Fruit fly (Drosophila melanogaster) whole organism, embryonic: ENCODE data around the gene Ass.

Experiments used
- Aef1 ChIP-seq: fragments of 200-800 bp; sonication (Bioruptor generic); IDR thresholded peaks from 3 replicates; pipeline ENCODE4 v1.3.6; 2022; ENCODE audit warnings: missing biosample characterization, missing genetic modification characterization
- Atf3 ChIP-seq: fragments of 200-800 bp; sonication (Bioruptor generic); optimal IDR thresholded peaks from 3 replicates; lab custom pipeline; 2016; ENCODE audit warnings: missing biosample characterization, missing genetic modification characterization
- CG10366 ChIP-seq: fragments of 200-800 bp; sonication (Bioruptor generic); IDR thresholded peaks from 2 replicates; pipeline ENCODE4 v1.3.6; 2022; ENCODE audit warnings: missing biosample characterization, missing genetic modification characterization
- CG10959 ChIP-seq: fragments of 200-800 bp; sonication (Bioruptor generic); IDR thresholded peaks from 2 replicates; pipeline ENCODE4 v1.3.6; 2022; ENCODE audit warnings: missing biosample characterization, missing genetic modification characterization
- CG10979 ChIP-seq: fragments of 200-800 bp; sonication (Bioruptor generic); optimal IDR thresholded peaks from 2 replicates; lab custom pipeline; 2018; ENCODE audit warnings: missing biosample characterization, mild to moderate bottlenecking, missing genetic modification characterization, moderate library complexity
- CG11093 ChIP-seq: fragments of 200-800 bp; sonication (Bioruptor generic); IDR thresholded peaks from 3 replicates; pipeline ENCODE4 v1.3.6; 2022; ENCODE audit warnings: missing biosample characterization, missing genetic modification characterization
- CG12104 ChIP-seq: fragments of 200-800 bp; sonication (Bioruptor generic); optimal IDR thresholded peaks from 3 replicates; lab custom pipeline; 2016; ENCODE audit warnings: missing biosample characterization, missing genetic modification characterization
- CG13424 ChIP-seq: fragments of 200-800 bp; sonication (Bioruptor generic); optimal IDR thresholded peaks from 2 replicates; lab custom pipeline; 2019; ENCODE audit warnings: missing biosample characterization, mild to moderate bottlenecking, missing genetic modification characterization, moderate library complexity
- CG13624 ChIP-seq: fragments of 200-800 bp; sonication (Bioruptor generic); optimal IDR thresholded peaks from 2 replicates; lab custom pipeline; 2016; ENCODE audit warnings: missing biosample characterization, missing genetic modification characterization
- CG13775 ChIP-seq: fragments of 200-800 bp; sonication (Bioruptor generic); optimal IDR thresholded peaks from 3 replicates; lab custom pipeline; 2017; ENCODE audit warnings: missing biosample characterization, mild to moderate bottlenecking, missing genetic modification characterization
- CG16813 ChIP-seq: fragments of 200-800 bp; sonication (Bioruptor generic); IDR thresholded peaks from 3 replicates; pipeline ENCODE4 v1.3.6; 2022; ENCODE audit warnings: missing biosample characterization, missing genetic modification characterization; ENCODE audit not compliant: partially characterized antibody
- CG17328 ChIP-seq: fragments of 200-800 bp; sonication (Bioruptor generic); IDR thresholded peaks from 2 replicates; pipeline ENCODE4 v1.3.6; 2022; ENCODE audit warnings: missing biosample characterization, missing genetic modification characterization
- CG17361 ChIP-seq: fragments of 200-800 bp; sonication (Bioruptor generic); IDR thresholded peaks from 3 replicates; pipeline ENCODE4 v1.3.6; 2022; ENCODE audit warnings: missing biosample characterization, missing genetic modification characterization
- CG17912 ChIP-seq: fragments of 200-800 bp; sonication (Bioruptor generic); optimal IDR thresholded peaks from 2 replicates; lab custom pipeline; 2018; ENCODE audit warnings: missing biosample characterization, mild to moderate bottlenecking, missing genetic modification characterization
- CG18476 ChIP-seq: fragments of 200-800 bp; sonication (Bioruptor generic); optimal IDR thresholded peaks from 2 replicates; lab custom pipeline; 2016; ENCODE audit warnings: missing biosample characterization, mild to moderate bottlenecking, missing genetic modification characterization
- CG32767 ChIP-seq: fragments of 200-800 bp; sonication (Bioruptor generic); IDR thresholded peaks from 2 replicates; pipeline ENCODE4 v1.3.6; 2022; ENCODE audit warnings: missing biosample characterization, missing genetic modification characterization
- CG34224 ChIP-seq: fragments of 200-800 bp; sonication (Bioruptor generic); IDR thresholded peaks from 3 replicates; pipeline ENCODE4 v1.3.6; 2022; ENCODE audit warnings: missing biosample characterization, missing genetic modification characterization; ENCODE audit not compliant: partially characterized antibody
- CG3726 ChIP-seq: fragments of 200-800 bp; sonication (Bioruptor generic); IDR thresholded peaks from 3 replicates; pipeline ENCODE4, ENCODE4 v1.3.6; 2022; ENCODE audit warnings: missing biosample characterization, missing genetic modification characterization
- CG42726 ChIP-seq: fragments of 200-800 bp; sonication (Bioruptor generic); IDR thresholded peaks from 2 replicates; pipeline ENCODE4 v1.3.6; 2022; ENCODE audit warnings: missing biosample characterization, missing genetic modification characterization; ENCODE audit not compliant: partially characterized antibody
- CG4360 ChIP-seq: fragments of 200-800 bp; sonication (Bioruptor generic); IDR thresholded peaks from 2 replicates; pipeline ENCODE4 v1.3.6; 2022; ENCODE audit warnings: missing biosample characterization, missing genetic modification characterization
- CG6654 ChIP-seq: fragments of 200-800 bp; sonication (Bioruptor generic); optimal IDR thresholded peaks from 2 replicates; lab custom pipeline; 2017; ENCODE audit warnings: missing biosample characterization, mild to moderate bottlenecking, missing genetic modification characterization
- CG6791 ChIP-seq: fragments of 200-800 bp; sonication (Bioruptor generic); IDR thresholded peaks from 3 replicates; pipeline ENCODE4 v1.3.6; 2022; ENCODE audit warnings: missing biosample characterization, missing genetic modification characterization; ENCODE audit not compliant: partially characterized antibody
- CG9437 ChIP-seq: fragments of 200-800 bp; sonication (Bioruptor generic); optimal IDR thresholded peaks from 2 replicates; lab custom pipeline; 2018; ENCODE audit warnings: missing biosample characterization, mild to moderate bottlenecking, missing genetic modification characterization
- CoRest ChIP-seq: fragments of 200-800 bp; sonication (Bioruptor generic); optimal IDR thresholded peaks from 3 replicates; lab custom pipeline; 2018; ENCODE audit warnings: missing biosample characterization, mild to moderate bottlenecking, missing genetic modification characterization, moderate library complexity
- D19B ChIP-seq: fragments of 200-800 bp; sonication (Bioruptor generic); optimal IDR thresholded peaks from 2 replicates; lab custom pipeline; 2017; ENCODE audit warnings: missing biosample characterization, mild to moderate bottlenecking, missing genetic modification characterization
- HmgZ ChIP-seq: fragments of 200-800 bp; sonication (Bioruptor generic); optimal IDR thresholded peaks from 2 replicates; lab custom pipeline; 2018; ENCODE audit warnings: missing biosample characterization, mild to moderate bottlenecking, missing genetic modification characterization
- Lhr ChIP-seq: fragments of 200-800 bp; sonication (Bioruptor generic); optimal IDR thresholded peaks from 3 replicates; lab custom pipeline; 2017; ENCODE audit warnings: mild to moderate bottlenecking, missing biosample characterization, missing genetic modification reagents, missing genetic modification characterization
- Med ChIP-seq: fragments of 200-800 bp; sonication (Bioruptor generic); peaks from one replicate; lab custom pipeline; 2016; ENCODE audit warnings: missing biosample characterization, missing genetic modification characterization, mild to moderate bottlenecking, inconsistent platforms, moderate library complexity
- Ssrp ChIP-seq: fragments of 200-800 bp; sonication (Bioruptor generic); optimal IDR thresholded peaks from 2 replicates; lab custom pipeline; 2018; ENCODE audit warnings: missing biosample characterization, mild to moderate bottlenecking, missing genetic modification characterization, moderate library complexity
- ac ChIP-seq: fragments of 200-800 bp; sonication (Bioruptor generic); optimal IDR thresholded peaks from 3 replicates; lab custom pipeline; 2017; ENCODE audit warnings: missing biosample characterization, mild to moderate bottlenecking, missing genetic modification characterization
- bsh ChIP-seq, 2 experiments: fragments of 200-800 bp; sonication (Bioruptor generic); optimal IDR thresholded peaks; 2 replicates each; lab custom pipeline; 2017 to 2018; ENCODE audit warnings: mild to moderate bottlenecking in 2 of 2, missing biosample characterization in 2 of 2, missing genetic modification characterization in 2 of 2, moderate library complexity in 1 of 2
- btn ChIP-seq: fragments of 200-800 bp; sonication (Bioruptor generic); optimal IDR thresholded peaks from 2 replicates; lab custom pipeline; 2016; ENCODE audit warnings: missing biosample characterization, missing genetic modification characterization
- dpn ChIP-seq, 2 experiments: fragments of 200-800 bp; sonication (Bioruptor generic); optimal IDR thresholded peaks; 3 replicates each; lab custom pipeline; 2016; ENCODE audit warnings: missing biosample characterization in 2 of 2, missing genetic modification characterization in 2 of 2
- fd102C ChIP-seq: fragments of 200-800 bp; sonication (Bioruptor generic); optimal IDR thresholded peaks from 2 replicates; lab custom pipeline; 2018; ENCODE audit warnings: missing biosample characterization, mild to moderate bottlenecking, missing genetic modification characterization, moderate library complexity
- gem ChIP-seq: fragments of 200-800 bp; sonication (Bioruptor generic); optimal IDR thresholded peaks from 2 replicates; lab custom pipeline; 2019; ENCODE audit warnings: missing biosample characterization, mild to moderate bottlenecking, missing genetic modification characterization, moderate library complexity
- grau ChIP-seq: fragments of 200-800 bp; optimal IDR thresholded peaks from 3 replicates; lab custom pipeline; 2019; ENCODE audit warnings: missing biosample characterization, mild to moderate bottlenecking, missing genetic modification characterization, moderate library complexity
- otp ChIP-seq: fragments of 200-800 bp; sonication (Bioruptor generic); IDR thresholded peaks from 3 replicates; pipeline ENCODE4, ENCODE4 v1.3.6; 2022; ENCODE audit warnings: missing biosample characterization, missing genetic modification characterization
- phol ChIP-seq: fragments of 200-800 bp; sonication (Bioruptor generic); optimal IDR thresholded peaks from 3 replicates; lab custom pipeline; 2018; ENCODE audit warnings: missing biosample characterization, mild to moderate bottlenecking, missing genetic modification characterization, moderate library complexity
- pnt ChIP-seq: fragments of 200-800 bp; sonication (Bioruptor generic); optimal IDR thresholded peaks from 3 replicates; lab custom pipeline; 2016; ENCODE audit warnings: missing biosample characterization, missing genetic modification characterization
- prd ChIP-seq, 3 experiments: fragments of >200 bp in 2 of 3; fragments of 200-800 bp in 1 of 3; sonication (Bioruptor generic) in 1 of 3; optimal IDR thresholded peaks in 2 of 3; IDR thresholded peaks in 1 of 3; 2 replicates in 2 of 3; 3 replicates in 1 of 3; pipeline versions ENCODE4 v1.3.6 to Lab custom; 2017 to 2022; ENCODE audit warnings: missing biosample characterization in 1 of 3, missing genetic modification characterization in 1 of 3
- pum ChIP-seq: fragments of 200-800 bp; sonication (Bioruptor generic); optimal IDR thresholded peaks from 2 replicates; lab custom pipeline; 2016; ENCODE audit warnings: missing biosample characterization, missing genetic modification characterization
- rib ChIP-seq: fragments of 200-800 bp; sonication (Bioruptor generic); IDR thresholded peaks from 2 replicates; pipeline ENCODE4 v1.3.6; 2022; ENCODE audit warnings: missing biosample characterization, missing genetic modification characterization
- shn ChIP-seq: fragments of 200-800 bp; sonication (Bioruptor generic); optimal IDR thresholded peaks from 3 replicates; lab custom pipeline; 2016; ENCODE audit warnings: missing biosample characterization, missing genetic modification characterization
- tio ChIP-seq: fragments of 200-800 bp; sonication (Bioruptor generic); optimal IDR thresholded peaks from 2 replicates; lab custom pipeline; 2017; ENCODE audit warnings: missing biosample characterization, missing genetic modification characterization, inconsistent platforms
- vvl ChIP-seq: fragments of 200-800 bp; sonication (Bioruptor generic); IDR thresholded peaks from 2 replicates; pipeline ENCODE4 v1.3.6; 2022; ENCODE audit warnings: missing biosample characterization, missing genetic modification characterization
- z ChIP-seq: fragments of 200-800 bp; sonication (Bioruptor generic); IDR thresholded peaks from 3 replicates; pipeline ENCODE4 v1.3.6; 2022; ENCODE audit warnings: missing biosample characterization, missing genetic modification characterization
- zf30C ChIP-seq: fragments of 200-800 bp; sonication (Bioruptor generic); optimal IDR thresholded peaks from 3 replicates; lab custom pipeline; 2018; ENCODE audit warnings: missing biosample characterization, mild to moderate bottlenecking, missing genetic modification characterization

Ass gene

dm6 chr3R:6664371-6665116, 20.3 kb upstream of the Ass start (continued):
- TF ChIP-seq CG6654 (GFP tag; lab: Kevin White, UChicago) (no peak), HmgZ (no peak), CG10959 (GFP tag; lab: Robert Waterston, UW) (0 out of 2 replicates have a peak, but pooled peaks have one; percentile 42), Ssrp (tag; lab: Kevin White, UChicago) (peak; percentile 31), CG13624 (GFP tag; lab: Kevin White, UChicago) (no peak), Med (peak; percentile 83), grau (tag; lab: Kevin White, UChicago) (no peak), CG3726 (GFP tag; lab: Robert Waterston, UW) (no peak), rib (GFP tag; lab: Robert Waterston, UW) (no peak), Aef1 (GFP tag; lab: Robert Waterston, UW) (no peak), CG42726 (GFP tag; lab: Robert Waterston, UW) (no peak), CG18476 (GFP tag; lab: Kevin White, UChicago) (no peak), CG17912 (peak; percentile 12), prd (optimal IDR thresholded peaks at IDR 0.05; lab: Kevin White, UChicago) (no peak), prd (GFP tag; IDR thresholded peaks at IDR 0.05; lab: Robert Waterston, UW) (peak; percentile 31; the same call in 1 of the 3 replicates), CG16813 (GFP tag; lab: Robert Waterston, UW) (0 out of 3 replicates have a peak, but pooled peaks have one; percentile 9), CG10979 (tag; lab: Kevin White, UChicago) (peak; percentile 9), CG4360 (GFP tag; lab: Robert Waterston, UW) (peak; percentile 48; the same call in 1 of the 2 replicates), pnt (peak; percentile 3), shn (no peak), dpn (GFP tag; optimal IDR thresholded peaks at IDR 0.05; lab: Kevin White, UChicago) (peak in 1 of 2 experiments; percentile 14), CG13424 (peak; percentile 18), CG34224 (GFP tag; lab: Robert Waterston, UW) (0 out of 3 replicates have a peak, but pooled peaks have one; percentile 10), CG32767 (GFP tag; lab: Robert Waterston, UW) (no peak), gem (peak; percentile 29), zf30C (GFP tag; lab: Kevin White, UChicago) (no peak), D19B (GFP tag; lab: Kevin White, UChicago) (no peak), tio (peak; percentile 42), CG9437 (GFP tag; lab: Kevin White, UChicago) (peak; percentile 45), pum (GFP tag; lab: Kevin White, UChicago) (no peak), z (GFP tag; lab: Robert Waterston, UW) (0 out of 3 replicates have a peak, but pooled peaks have one; percentile 24), phol (tag; lab: Kevin White, UChicago) (peak; percentile 25), CG6791 (GFP tag; lab: Robert Waterston, UW) (peak; percentile 44; the same call in 1 of the 3 replicates), CG17328 (GFP tag; lab: Robert Waterston, UW) (0 out of 2 replicates have a peak, but pooled peaks have one; percentile 7), vvl (peak; percentile 29; the same call in 1 of the 2 replicates), bsh (GFP tag; optimal IDR thresholded peaks at IDR 0.05; lab: Kevin White, UChicago) (peak in 1 of 2 experiments; percentile 51), CoRest (tag; lab: Kevin White, UChicago) (peak; percentile 6), Atf3 (GFP tag; lab: Kevin White, UChicago) (peak; percentile 7), btn (GFP tag; lab: Kevin White, UChicago) (peak; percentile 8), CG13775 (peak; percentile 23), Lhr (GFP tag; lab: Kevin White, UChicago) (peak; percentile 3), CG17361 (GFP tag; lab: Robert Waterston, UW) (peak; percentile 75), CG10366 (GFP tag; lab: Robert Waterston, UW) (no peak), CG12104 (GFP tag; lab: Kevin White, UChicago) (peak; percentile 8), ac (peak; percentile 70), fd102C (peak; percentile 78), CG11093 (peak; percentile 17; the same call in 1 of the 3 replicates), otp (no peak; the same call in 2 of the 3 replicates)
